Fruit fly (Drosophila melanogaster): Measurements from ENCODE around the gene CG17929.

Gene CG17929

DNA sequence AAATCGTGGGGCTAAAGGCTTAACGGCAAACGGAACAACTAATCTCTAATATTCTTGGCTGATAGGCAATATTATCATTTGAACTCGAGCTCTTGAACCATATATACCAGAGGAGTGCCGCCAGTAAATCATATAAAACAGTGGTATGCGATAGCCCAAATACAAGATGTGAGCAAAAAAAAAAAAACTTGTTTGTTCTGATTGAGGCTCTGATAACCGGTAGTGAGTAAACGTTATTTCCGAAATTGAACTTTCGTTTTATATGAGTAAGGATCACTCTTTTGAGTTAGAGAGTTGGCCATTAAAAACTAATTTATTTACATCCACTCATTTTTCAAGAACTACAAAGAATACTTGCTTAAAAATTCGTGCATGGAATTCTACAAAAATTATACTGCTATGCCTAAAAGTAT lies 15.2 kb upstream of the CG17929 start:
- TF ChIP-seq rn (GFP tag; IDR thresholded peaks at IDR 0.05) (no peak), Pif1A (GFP tag; optimal IDR thresholded peaks at IDR 0.05) (no peak), CG8159 (tag; optimal IDR thresholded peaks at IDR 0.05) (no peak), CG4496 (GFP tag; IDR thresholded peaks at IDR 0.05) (no peak), CG34367 (tag; optimal IDR thresholded peaks at IDR 0.05) (no peak), CG14655 (GFP tag; optimal IDR thresholded peaks at IDR 0.05) (no peak), Snoo (tag; optimal IDR thresholded peaks at IDR 0.05) (no peak), gl (tag; optimal IDR thresholded peaks at IDR 0.05) (no peak), CG13204 (GFP tag; optimal IDR thresholded peaks at IDR 0.05) (no peak)

DNA sequence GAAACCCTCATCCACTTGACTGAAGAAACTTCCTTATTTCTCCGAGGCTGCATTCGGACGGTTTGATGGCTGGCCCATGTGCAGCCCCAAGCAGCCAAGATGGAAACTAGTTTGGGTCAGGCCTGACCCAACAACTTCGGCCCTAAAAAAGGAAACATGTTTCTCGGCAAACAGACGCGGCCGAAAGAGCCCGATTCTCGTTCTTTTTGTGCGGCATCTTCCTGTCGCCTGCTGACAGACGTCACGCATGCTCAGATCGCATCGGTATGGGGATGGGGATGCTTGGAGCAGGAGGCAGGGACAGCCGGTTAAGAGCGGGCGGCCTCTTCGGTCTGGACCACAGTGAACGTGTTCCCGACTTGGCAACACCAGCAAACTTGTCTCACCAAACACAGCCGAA lies 8.5 kb upstream of the CG17929 start:
- TF ChIP-seq CG8301 (tag; optimal IDR thresholded peaks at IDR 0.05): no peak
- TF ChIP-seq CG32121 (GFP tag; IDR thresholded peaks at IDR 0.05): no peak
- no peak for TF ChIP-seq Ets98B (GFP tag; IDR thresholded peaks at IDR 0.05)
- no peak for TF ChIP-seq CG14655 (GFP tag; optimal IDR thresholded peaks at IDR 0.05)
- no peak for TF ChIP-seq fd96Ca (GFP tag; IDR thresholded peaks at IDR 0.05)
- peak; percentile 30 for TF ChIP-seq Pif1A (GFP tag; optimal IDR thresholded peaks at IDR 0.05)
- TF ChIP-seq CG4496 (GFP tag; IDR thresholded peaks at IDR 0.05): peak; percentile 54; the same call in 2 of the 3 replicates
- no peak for TF ChIP-seq CG8159 (tag; optimal IDR thresholded peaks at IDR 0.05)
- peak; percentile 15 for TF ChIP-seq Snoo (tag; optimal IDR thresholded peaks at IDR 0.05)
- TF ChIP-seq CG12605 (GFP tag; IDR thresholded peaks at IDR 0.05): no peak
- TF ChIP-seq D1 (tag; optimal IDR thresholded peaks at IDR 0.05): no peak
- peak; percentile 54 for TF ChIP-seq CG13204 (GFP tag; optimal IDR thresholded peaks at IDR 0.05)
- peak; percentile 15 for TF ChIP-seq gl (tag; optimal IDR thresholded peaks at IDR 0.05)
- no peak for TF ChIP-seq CG34367 (tag; optimal IDR thresholded peaks at IDR 0.05)
- TF ChIP-seq CG10348 (GFP tag; IDR thresholded peaks at IDR 0.05): no peak
- no peak for TF ChIP-seq CG15710 (tag; optimal IDR thresholded peaks at IDR 0.05)
- TF ChIP-seq CG17806 (tag; optimal IDR thresholded peaks at IDR 0.05): no peak
- peak; percentile 80 for TF ChIP-seq EcR (GFP tag; optimal IDR thresholded peaks at IDR 0.05)
- no peak for TF ChIP-seq CG9948 (tag; optimal IDR thresholded peaks at IDR 0.05)
- no peak for TF ChIP-seq rn (GFP tag; IDR thresholded peaks at IDR 0.05)
- no peak for TF ChIP-seq Pif1B (GFP tag; optimal IDR thresholded peaks at IDR 0.05)

DNA sequence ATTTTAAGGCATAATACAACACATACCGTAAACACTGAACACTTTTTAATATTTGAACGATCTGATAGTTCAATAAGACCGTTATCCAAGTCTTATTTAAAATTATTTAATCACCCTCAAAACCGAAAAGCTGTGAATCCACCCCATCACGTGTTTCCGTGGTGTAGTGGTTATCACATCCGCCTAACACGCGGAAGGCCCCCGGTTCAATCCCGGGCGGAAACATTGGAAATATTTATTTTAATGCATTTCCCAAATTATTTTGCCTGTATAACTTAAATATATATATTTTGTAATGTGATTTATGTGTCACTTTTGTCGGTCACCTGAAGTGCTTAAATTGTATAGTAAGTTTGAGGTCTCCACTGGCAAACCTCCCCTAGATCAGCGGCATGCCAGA lies 3.8 kb upstream of the CG17929 start, which contains the start of gene CG44044:
CG44044 (plus strand) TSS at position 301 of the 400 bp plus-strand sequence.
- no peak for TF ChIP-seq CG9948 (tag; optimal IDR thresholded peaks at IDR 0.05)
- TF ChIP-seq CG14655 (GFP tag; optimal IDR thresholded peaks at IDR 0.05): no peak
- no peak for TF ChIP-seq CG15710 (tag; optimal IDR thresholded peaks at IDR 0.05)
- TF ChIP-seq Pif1A (GFP tag; optimal IDR thresholded peaks at IDR 0.05): no peak
- no peak for TF ChIP-seq CG32121 (GFP tag; IDR thresholded peaks at IDR 0.05)
- TF ChIP-seq CG4496 (GFP tag; IDR thresholded peaks at IDR 0.05): no peak
- no peak for TF ChIP-seq rn (GFP tag; IDR thresholded peaks at IDR 0.05)
- TF ChIP-seq CG13204 (GFP tag; optimal IDR thresholded peaks at IDR 0.05): no peak
- TF ChIP-seq CG12605 (GFP tag; IDR thresholded peaks at IDR 0.05): no peak
- no peak for TF ChIP-seq Snoo (tag; optimal IDR thresholded peaks at IDR 0.05)
- no peak for TF ChIP-seq CG10348 (GFP tag; IDR thresholded peaks at IDR 0.05)

DNA sequence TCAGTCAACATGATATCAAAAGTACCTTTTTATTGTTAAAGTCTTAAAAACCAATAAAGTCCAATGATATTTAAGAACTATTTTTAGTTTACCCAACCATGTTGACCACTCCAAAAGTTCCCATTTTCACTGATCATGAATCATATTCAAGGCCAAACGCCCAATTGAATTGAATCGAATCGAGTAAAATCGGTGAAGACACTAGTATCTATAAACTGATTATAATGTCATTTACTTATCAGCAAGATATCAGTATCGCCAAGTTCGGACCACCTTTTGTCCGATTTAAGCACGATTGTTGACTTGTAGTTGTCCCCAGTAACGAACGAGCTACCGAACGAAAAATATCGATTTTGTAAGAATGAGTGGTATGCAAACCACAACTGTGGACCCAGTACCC lies 2.2 kb upstream of the CG17929 start, which contains the start of gene CG6901:
CG6901 (plus strand) TSS at position 323 of the 400 bp plus-strand sequence.
- TF ChIP-seq Pif1B (GFP tag; optimal IDR thresholded peaks at IDR 0.05) (no peak), Ets98B (GFP tag; IDR thresholded peaks at IDR 0.05) (no peak), Pif1A (GFP tag; optimal IDR thresholded peaks at IDR 0.05) (no peak), CG4496 (GFP tag; IDR thresholded peaks at IDR 0.05) (no peak)

DNA sequence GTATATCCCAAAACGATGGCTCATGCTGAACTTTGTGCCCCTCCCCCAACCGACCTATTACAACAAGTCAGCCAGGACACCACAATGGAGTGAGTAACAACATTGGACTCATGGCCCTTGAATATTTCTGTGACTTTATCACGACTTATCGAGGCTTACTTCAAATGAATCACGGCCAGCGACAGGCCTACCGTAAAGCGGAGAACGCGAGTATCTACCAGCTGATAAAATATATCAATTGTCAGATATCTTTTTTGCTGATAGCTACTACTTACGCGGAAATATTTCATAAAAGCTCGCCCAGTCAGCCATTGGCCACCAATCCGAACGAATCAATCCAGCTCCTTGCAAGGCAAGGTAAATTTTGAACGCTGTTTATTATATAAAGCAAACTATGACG lies 2.3 kb downstream of the CG17929 start, which contains the start of gene CG17930:
CG17930 (plus strand) TSS at position 301 of the 400 bp plus-strand sequence.
- TF ChIP-seq CG17806 (tag; optimal IDR thresholded peaks at IDR 0.05) (no peak), EcR (GFP tag; optimal IDR thresholded peaks at IDR 0.05) (no peak), CG32121 (GFP tag; IDR thresholded peaks at IDR 0.05) (no peak), D1 (tag; optimal IDR thresholded peaks at IDR 0.05) (no peak), CG8159 (tag; optimal IDR thresholded peaks at IDR 0.05) (no peak), CG8301 (tag; optimal IDR thresholded peaks at IDR 0.05) (no peak), CG15710 (tag; optimal IDR thresholded peaks at IDR 0.05) (no peak), CG34367 (tag; optimal IDR thresholded peaks at IDR 0.05) (no peak), Ets98B (GFP tag; IDR thresholded peaks at IDR 0.05) (no peak), fd96Ca (GFP tag; IDR thresholded peaks at IDR 0.05) (no peak), CG13204 (GFP tag; optimal IDR thresholded peaks at IDR 0.05) (no peak), CG4496 (GFP tag; IDR thresholded peaks at IDR 0.05) (no peak), CG9948 (tag; optimal IDR thresholded peaks at IDR 0.05) (no peak), Pif1A (GFP tag; optimal IDR thresholded peaks at IDR 0.05) (no peak), rn (GFP tag; IDR thresholded peaks at IDR 0.05) (no peak), CG12605 (GFP tag; IDR thresholded peaks at IDR 0.05) (no peak), Pif1B (GFP tag; optimal IDR thresholded peaks at IDR 0.05) (no peak)

DNA sequence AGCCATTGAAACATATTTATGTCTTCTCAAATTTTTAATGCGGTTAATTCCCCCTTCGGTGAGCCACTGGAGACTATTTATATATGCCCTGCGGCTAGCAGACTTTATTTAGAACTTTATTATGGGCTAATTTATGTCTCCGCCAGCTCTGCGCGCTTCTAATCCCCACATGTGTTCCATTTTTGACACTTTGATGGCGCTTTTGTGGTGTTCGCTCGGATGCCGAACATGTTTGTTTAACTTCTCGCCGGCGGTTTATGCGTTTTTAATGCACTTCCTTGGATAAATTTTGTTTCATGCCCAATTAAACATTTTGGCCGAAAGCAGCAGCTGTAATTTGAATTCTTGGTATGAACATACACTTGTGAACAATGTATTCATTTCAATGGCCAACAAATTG lies 4.5 kb downstream of the CG17929 start:
- TF ChIP-seq fd96Ca (GFP tag; IDR thresholded peaks at IDR 0.05) (no peak), CG10348 (GFP tag; IDR thresholded peaks at IDR 0.05) (no peak), CG8159 (tag; optimal IDR thresholded peaks at IDR 0.05) (no peak), CG17806 (tag; optimal IDR thresholded peaks at IDR 0.05) (no peak), CG14655 (GFP tag; optimal IDR thresholded peaks at IDR 0.05) (no peak), CG4496 (GFP tag; IDR thresholded peaks at IDR 0.05) (no peak)

Measured in whole organism, pupa.